Worm (Caenorhabditis elegans): ENCODE results near the gene clec-9.

clec-9 gene

DNA sequence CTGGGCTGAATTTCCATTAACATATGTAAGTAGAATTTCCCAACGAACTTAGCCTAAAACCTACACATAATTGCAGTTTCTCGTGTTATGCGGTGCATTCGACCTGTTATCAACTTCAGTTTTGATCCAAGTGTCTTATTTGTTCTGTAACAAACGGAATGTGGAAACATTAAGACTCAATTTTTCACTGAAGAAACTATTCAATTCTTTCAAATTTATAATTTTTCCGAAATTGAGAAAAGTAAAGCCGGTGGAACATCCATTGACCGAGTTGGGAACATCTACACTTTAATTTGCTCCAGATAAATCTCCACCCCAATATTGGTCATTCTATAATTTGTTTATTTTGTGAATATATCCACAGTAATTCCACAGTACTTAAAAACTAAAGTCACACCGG is 32.0 kb downstream of the clec-9 start:
- no peak for TF ChIP-seq tlp-1 (tag; optimal IDR thresholded peaks at IDR 0.05)
- no peak for TF ChIP-seq nhr-85 (tag)
- TF ChIP-seq F16B12.6 (tag; optimal IDR thresholded peaks at IDR 0.05) = no peak
- TF ChIP-seq rnt-1 (tag; optimal IDR thresholded peaks at IDR 0.05) = no peak
- TF ChIP-seq efl-1 (optimal IDR thresholded peaks at IDR 0.05) = no peak
- TF ChIP-seq efl-1 (GFP tag; optimal IDR thresholded peaks at IDR 0.05 in 1 of 2) = no peak
- no peak for TF ChIP-seq unc-86 (tag; optimal IDR thresholded peaks at IDR 0.05)
- TF ChIP-seq elt-2 (tag; optimal IDR thresholded peaks at IDR 0.05) = no peak
- no peak for TF ChIP-seq elt-3 (tag; optimal IDR thresholded peaks at IDR 0.05)
- no peak for TF ChIP-seq lin-35 (GFP tag; optimal IDR thresholded peaks at IDR 0.05)
- no peak for TF ChIP-seq ceh-88 (GFP tag; IDR thresholded peaks at IDR 0.05)
- TF ChIP-seq unc-62 (GFP tag; optimal IDR thresholded peaks at IDR 0.05) = no peak
- TF ChIP-seq pax-3 (tag; optimal IDR thresholded peaks at IDR 0.05) = no peak
- TF ChIP-seq lir-3 (tag; optimal IDR thresholded peaks at IDR 0.05; ENCODE audit: poor library complexity) = no peak
- TF ChIP-seq nhr-20 (tag; optimal IDR thresholded peaks at IDR 0.05) = no peak

- TF ChIP-seq C04F5.9 (tag; optimal IDR thresholded peaks at IDR 0.05) (no peak), mdl-1 (tag; optimal IDR thresholded peaks at IDR 0.05) (no peak), zip-4 (GFP tag; optimal IDR thresholded peaks at IDR 0.05) (no peak), skn-1 (tag; optimal IDR thresholded peaks at IDR 0.05) (no peak), fkh-4 (tag; optimal IDR thresholded peaks at IDR 0.05; ENCODE audit: borderline replicate concordance) (no peak), ceh-63 (GFP tag; optimal IDR thresholded peaks at IDR 0.05) (no peak), mef-2 (tag; optimal IDR thresholded peaks at IDR 0.05) (no peak), efl-1 (optimal IDR thresholded peaks at IDR 0.05) (no peak), efl-1 (GFP tag; optimal IDR thresholded peaks at IDR 0.05 in 1 of 2) (no peak), snu-23 (GFP tag; optimal IDR thresholded peaks at IDR 0.05) (no peak), C34B4.2 (tag; optimal IDR thresholded peaks at IDR 0.05) (no peak), lin-14 (GFP tag; optimal IDR thresholded peaks at IDR 0.05) (no peak), ces-1 (GFP tag; optimal IDR thresholded peaks at IDR 0.05) (no peak), ceh-8 (GFP tag; optimal IDR thresholded peaks at IDR 0.05) (no peak)
Measured at ce11 chrV:16672198-16672597, 34.3 kb downstream of the clec-9 start, which contains the start of gene F14F8.8. Gene F14F8.8, minus strand, starts transcription at chrV:16672298.

ce11 chrV:16671190-16671589 is 35.3 kb downstream of the clec-9 start, which contains the start of gene str-61:
Gene str-61, minus strand, starts transcription at chrV:16671290.
- no peak for TF ChIP-seq Y116A8C.19 (tag; optimal IDR thresholded peaks at IDR 0.05; ENCODE audit: borderline replicate concordance)
- no peak for TF ChIP-seq fkh-8 (tag; optimal IDR thresholded peaks at IDR 0.05)
- TF ChIP-seq unc-86 (tag; optimal IDR thresholded peaks at IDR 0.05) = no peak
- TF ChIP-seq nhr-77 (tag; optimal IDR thresholded peaks at IDR 0.05) = no peak
- no peak for TF ChIP-seq ceh-82 (tag; optimal IDR thresholded peaks at IDR 0.05)
- TF ChIP-seq nhr-84 (tag; optimal IDR thresholded peaks at IDR 0.05) = no peak
- no peak for TF ChIP-seq ama-1 (optimal IDR thresholded peaks at IDR 0.05)
- no peak for TF ChIP-seq ztf-4 (tag; optimal IDR thresholded peaks at IDR 0.05)
- TF ChIP-seq unc-30 (tag; optimal IDR thresholded peaks at IDR 0.05) = no peak
- TF ChIP-seq aha-1 (tag; optimal IDR thresholded peaks at IDR 0.05) = no peak
- no peak for TF ChIP-seq lin-39 (tag; optimal IDR thresholded peaks at IDR 0.05)
- no peak for TF ChIP-seq swsn-7 (tag; optimal IDR thresholded peaks at IDR 0.05)
- TF ChIP-seq rnt-1 (tag; optimal IDR thresholded peaks at IDR 0.05) = no peak
- no peak for TF ChIP-seq nhr-19 (GFP tag; conservative IDR thresholded peaks at IDR 0.05)
- no peak for TF ChIP-seq hlh-17 (GFP tag; optimal IDR thresholded peaks at IDR 0.05; ENCODE audit: borderline replicate concordance)

Measured in whole organism, L1 larva.